Fruit fly (Drosophila melanogaster) whole organism, embryonic: ENCODE data around the gene CG13060.

Source experiments
- CG14860 ChIP-seq: fragments of 200-800 bp; sonication (Bioruptor generic); IDR thresholded peaks from 3 replicates; pipeline ENCODE4 v1.3.6; 2022; ENCODE audit warnings: missing biosample characterization, missing genetic modification characterization; ENCODE audit not compliant: partially characterized antibody
- CG1792 ChIP-seq: fragments of 200-800 bp; sonication (Bioruptor generic); optimal IDR thresholded peaks from 2 replicates; lab custom pipeline; 2016; ENCODE audit warnings: missing biosample characterization, missing genetic modification characterization
- bbx ChIP-seq: fragments of 200-800 bp; sonication (Bioruptor generic); IDR thresholded peaks from 2 replicates; pipeline ENCODE4 v1.3.6; 2022; ENCODE audit warnings: missing biosample characterization, missing genetic modification characterization; ENCODE audit not compliant: partially characterized antibody
- kay ChIP-seq: fragments of 200-800 bp; sonication (Bioruptor generic); optimal IDR thresholded peaks from 2 replicates; lab custom pipeline; 2016; ENCODE audit warnings: missing biosample characterization, missing genetic modification characterization

DNA sequence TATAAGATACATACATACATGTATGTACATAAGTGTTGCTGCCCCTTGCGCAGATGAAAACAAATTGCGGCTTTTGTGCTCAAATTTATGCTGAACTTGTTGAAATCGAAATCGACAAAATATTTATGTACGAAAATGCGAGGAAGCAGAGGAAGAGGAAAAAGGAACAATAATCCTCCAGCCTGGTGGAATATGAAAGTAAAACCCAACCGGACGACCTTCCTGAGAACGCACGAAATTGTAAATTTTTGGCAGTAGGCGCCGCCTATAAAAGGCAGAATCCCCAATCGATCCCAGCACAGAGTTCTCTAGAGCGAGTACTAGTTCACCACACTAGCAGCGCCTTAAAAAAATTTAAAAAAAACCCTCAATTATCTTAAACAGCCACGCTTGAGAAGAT, 44.9 kb downstream of the CG13060 start, which contains the start of gene Cpr72Eb:
- no peak for TF ChIP-seq CG14860 (GFP tag; lab: Robert Waterston, UW)
- TF ChIP-seq kay (GFP tag; lab: Kevin White, UChicago), result no peak
- TF ChIP-seq bbx (GFP tag; lab: Robert Waterston, UW), result no peak
- no peak for TF ChIP-seq CG1792 (GFP tag; lab: Kevin White, UChicago)
